Fruit fly (Drosophila melanogaster): ENCODE results near the gene CG6005.

Gene CG6005

DNA sequence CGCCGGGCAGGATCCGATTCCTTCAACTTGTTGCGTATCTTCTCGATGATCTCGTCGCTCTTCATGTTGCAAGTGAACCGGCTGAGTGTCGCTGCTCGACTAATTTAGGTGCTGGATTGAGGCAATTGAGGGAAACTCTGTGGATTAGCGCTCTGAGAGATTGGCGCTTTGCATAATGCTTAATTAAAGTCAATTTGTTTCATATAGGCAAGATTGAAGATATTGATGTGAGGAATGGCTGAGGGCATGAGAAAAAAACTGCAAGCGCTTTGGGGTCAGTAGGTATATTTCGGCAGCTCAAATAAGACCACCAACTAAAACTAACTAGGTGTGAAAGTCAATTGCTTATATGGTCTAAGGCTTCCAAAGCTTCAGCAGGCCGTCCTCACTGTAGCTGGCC, 45.1 kb downstream of the CG6005 start, which contains the start of gene euc:
Gene euc, minus strand, starts transcription at position 101 of the 400 bp plus-strand sequence.
- TF ChIP-seq N (GFP tag; optimal IDR thresholded peaks at IDR 0.05), result no peak
- TF ChIP-seq Dfd (GFP tag; optimal IDR thresholded peaks at IDR 0.05), result no peak
- TF ChIP-seq rgr (GFP tag; optimal IDR thresholded peaks at IDR 0.05), result no peak
- TF ChIP-seq Rel (GFP tag; optimal IDR thresholded peaks at IDR 0.05), result no peak
- no peak for TF ChIP-seq Rel (tag; optimal IDR thresholded peaks at IDR 0.05)
- no peak for TF ChIP-seq woc (GFP tag; optimal IDR thresholded peaks at IDR 0.05)
- no peak for TF ChIP-seq CG9705 (GFP tag; optimal IDR thresholded peaks at IDR 0.05)
- no peak for TF ChIP-seq Hr78 (GFP tag; optimal IDR thresholded peaks at IDR 0.05)
- no peak for TF ChIP-seq CG32264 (GFP tag; optimal IDR thresholded peaks at IDR 0.05)
- TF ChIP-seq GATAd (GFP tag; optimal IDR thresholded peaks at IDR 0.05), result no peak
- TF ChIP-seq tai (GFP tag; optimal IDR thresholded peaks at IDR 0.05), result no peak
- no peak for TF ChIP-seq sv (GFP tag; optimal IDR thresholded peaks at IDR 0.05)
- TF ChIP-seq HLH106 (tag; optimal IDR thresholded peaks at IDR 0.05), result no peak
- TF ChIP-seq foxo (GFP tag; optimal IDR thresholded peaks at IDR 0.05), result no peak
- no peak for TF ChIP-seq jim (GFP tag; optimal IDR thresholded peaks at IDR 0.05)
- no peak for TF ChIP-seq sage (GFP tag; optimal IDR thresholded peaks at IDR 0.05)
- TF ChIP-seq pan (optimal IDR thresholded peaks at IDR 0.05), result no peak
- TF ChIP-seq h (GFP tag; optimal IDR thresholded peaks at IDR 0.05), result no peak
- TF ChIP-seq Hr83 (GFP tag; optimal IDR thresholded peaks at IDR 0.05; ENCODE audit: poor library complexity, severe bottlenecking), result no peak
- no peak for TF ChIP-seq Myc (optimal IDR thresholded peaks at IDR 0.05)
- TF ChIP-seq OdsH (GFP tag; optimal IDR thresholded peaks at IDR 0.05), result no peak
